Fruit fly (Drosophila melanogaster) whole organism, embryonic: Measurements from ENCODE around the gene Rich.

Experiments
- B-H2 ChIP-seq: fragments of 200-800 bp; sonication (Bioruptor generic); optimal IDR thresholded peaks from 2 replicates; lab custom pipeline; 2018; ENCODE audit warnings: missing biosample characterization, mild to moderate bottlenecking, missing genetic modification characterization
- BEAF-32 ChIP-seq: fragments of 200-800 bp; sonication (Bioruptor generic); optimal IDR thresholded peaks from 3 replicates; lab custom pipeline; 2017; ENCODE audit warnings: missing biosample characterization, missing genetic modification characterization, mild to moderate bottlenecking, moderate library complexity, missing genetic modification reagents
- CG10462 ChIP-seq: fragments of 200-800 bp; sonication (Bioruptor generic); optimal IDR thresholded peaks from 2 replicates; lab custom pipeline; 2016; ENCODE audit warnings: missing biosample characterization, missing genetic modification characterization
- CG10654 ChIP-seq: fragments of 200-800 bp; sonication (Bioruptor generic); optimal IDR thresholded peaks from 2 replicates; lab custom pipeline; 2016; ENCODE audit warnings: missing biosample characterization, missing genetic modification characterization
- CG11247 ChIP-seq: fragments of 200-800 bp; sonication (Bioruptor generic); IDR thresholded peaks from 2 replicates; pipeline ENCODE4 v1.3.6; 2022; ENCODE audit warnings: missing biosample characterization, missing genetic modification characterization
- CG13624 ChIP-seq: fragments of 200-800 bp; sonication (Bioruptor generic); optimal IDR thresholded peaks from 2 replicates; lab custom pipeline; 2016; ENCODE audit warnings: missing biosample characterization, missing genetic modification characterization
- CG16815 ChIP-seq: fragments of 200-800 bp; sonication (Bioruptor generic); optimal IDR thresholded peaks from 3 replicates; lab custom pipeline; 2017; ENCODE audit warnings: missing biosample characterization, mild to moderate bottlenecking, missing genetic modification characterization
- CG17912 ChIP-seq: fragments of 200-800 bp; sonication (Bioruptor generic); optimal IDR thresholded peaks from 2 replicates; lab custom pipeline; 2018; ENCODE audit warnings: missing biosample characterization, mild to moderate bottlenecking, missing genetic modification characterization
- CG1832 ChIP-seq: fragments of 200-800 bp; sonication (Bioruptor generic); optimal IDR thresholded peaks from 2 replicates; lab custom pipeline; 2017; ENCODE audit warnings: missing biosample characterization, mild to moderate bottlenecking, missing genetic modification characterization, inconsistent platforms
- CG18476 ChIP-seq: fragments of 200-800 bp; sonication (Bioruptor generic); optimal IDR thresholded peaks from 2 replicates; lab custom pipeline; 2016; ENCODE audit warnings: missing biosample characterization, mild to moderate bottlenecking, missing genetic modification characterization
- CG18599 ChIP-seq: fragments of 200-800 bp; sonication (Bioruptor generic); optimal IDR thresholded peaks from 3 replicates; lab custom pipeline; 2017; ENCODE audit warnings: missing biosample characterization, missing genetic modification characterization, mild to moderate bottlenecking, moderate library complexity, missing genetic modification reagents
- CG2120 ChIP-seq: fragments of 200-800 bp; sonication (Bioruptor generic); optimal IDR thresholded peaks from 3 replicates; lab custom pipeline; 2016; ENCODE audit warnings: missing biosample characterization, missing genetic modification characterization
- CG2129 ChIP-seq: fragments of 200-800 bp; sonication (Bioruptor generic); IDR thresholded peaks from 2 replicates; pipeline ENCODE4 v1.3.6; 2022; ENCODE audit warnings: missing biosample characterization, missing genetic modification characterization; ENCODE audit not compliant: partially characterized antibody
- CG2202 ChIP-seq: fragments of 200-800 bp; sonication (Bioruptor generic); optimal IDR thresholded peaks from 2 replicates; lab custom pipeline; 2018; ENCODE audit warnings: missing biosample characterization, mild to moderate bottlenecking, missing genetic modification characterization
- CG30403 ChIP-seq: fragments of 200-800 bp; sonication (Bioruptor generic); optimal IDR thresholded peaks from 3 replicates; lab custom pipeline; 2016; ENCODE audit warnings: missing biosample characterization, missing genetic modification characterization
- CG32532 ChIP-seq: fragments of 200-800 bp; sonication (Bioruptor generic); IDR thresholded peaks from 2 replicates; pipeline ENCODE4 v1.3.6; 2022; ENCODE audit warnings: missing biosample characterization, missing genetic modification characterization
- CG4424 ChIP-seq: fragments of 200-800 bp; sonication (Bioruptor generic); optimal IDR thresholded peaks from 3 replicates; lab custom pipeline; 2016; ENCODE audit warnings: missing biosample characterization, missing genetic modification characterization
- CG4617 ChIP-seq: fragments of 200-800 bp; sonication (Bioruptor generic); optimal IDR thresholded peaks from 3 replicates; lab custom pipeline; 2016; ENCODE audit warnings: missing biosample characterization, missing genetic modification characterization, borderline replicate concordance
- CG5245 ChIP-seq: fragments of 200-800 bp; sonication (Bioruptor generic); optimal IDR thresholded peaks from 3 replicates; lab custom pipeline; 2016; ENCODE audit warnings: missing biosample characterization, missing genetic modification characterization
- CG6254 ChIP-seq: fragments of 200-800 bp; sonication (Bioruptor generic); optimal IDR thresholded peaks from 3 replicates; lab custom pipeline; 2017; ENCODE audit warnings: mild to moderate bottlenecking, missing biosample characterization, missing genetic modification reagents, missing genetic modification characterization
- CG8290 ChIP-seq, 3 experiments: fragments of 200-800 bp; sonication (Bioruptor generic); optimal IDR thresholded peaks; 2 replicates each; lab custom pipeline; 2016 to 2019; ENCODE audit warnings: missing biosample characterization in 3 of 3, missing genetic modification characterization in 3 of 3, mild to moderate bottlenecking in 2 of 3, moderate library complexity in 1 of 3
- CG8924 ChIP-seq: fragments of 200-800 bp; optimal IDR thresholded peaks from 3 replicates; lab custom pipeline; 2019; ENCODE audit warnings: missing biosample characterization, mild to moderate bottlenecking, missing genetic modification characterization, moderate library complexity
- CG8944 ChIP-seq: fragments of 200-800 bp; sonication (Bioruptor generic); optimal IDR thresholded peaks from 3 replicates; lab custom pipeline; 2016; ENCODE audit warnings: missing biosample characterization, missing genetic modification characterization
- CHES-1-like ChIP-seq: fragments of 200-800 bp; sonication (Bioruptor generic); optimal IDR thresholded peaks from 2 replicates; lab custom pipeline; 2016; ENCODE audit warnings: missing biosample characterization, missing genetic modification characterization
- CoRest ChIP-seq: fragments of 200-800 bp; sonication (Bioruptor generic); optimal IDR thresholded peaks from 3 replicates; lab custom pipeline; 2018; ENCODE audit warnings: missing biosample characterization, mild to moderate bottlenecking, missing genetic modification characterization, moderate library complexity
- Gsc ChIP-seq: fragments of 200-800 bp; sonication (Bioruptor generic); IDR thresholded peaks from 2 replicates; pipeline ENCODE4 v1.3.6; 2022; ENCODE audit warnings: missing biosample characterization, missing genetic modification characterization
- H2.0 ChIP-seq: fragments of 200-800 bp; sonication (Bioruptor generic); IDR thresholded peaks from 2 replicates; pipeline ENCODE4 v1.3.6; 2022; ENCODE audit warnings: missing biosample characterization, missing genetic modification characterization
- Hr3 ChIP-seq: fragments of 200-800 bp; sonication (Bioruptor generic); optimal IDR thresholded peaks from 3 replicates; lab custom pipeline; 2016; ENCODE audit warnings: missing biosample characterization, missing genetic modification characterization
- Hr39 ChIP-seq: fragments of >200 bp; optimal IDR thresholded peaks from 2 replicates; lab custom pipeline; 2017
- Hsf ChIP-seq: fragments of 200-800 bp; sonication (Bioruptor generic); optimal IDR thresholded peaks from 3 replicates; lab custom pipeline; 2016; ENCODE audit warnings: missing biosample characterization, missing genetic modification characterization
- Lhr ChIP-seq: fragments of 200-800 bp; sonication (Bioruptor generic); optimal IDR thresholded peaks from 3 replicates; lab custom pipeline; 2017; ENCODE audit warnings: mild to moderate bottlenecking, missing biosample characterization, missing genetic modification reagents, missing genetic modification characterization
- MTF-1 ChIP-seq: fragments of 200-800 bp; sonication (Bioruptor generic); optimal IDR thresholded peaks from 2 replicates; lab custom pipeline; 2018; ENCODE audit warnings: missing biosample characterization, mild to moderate bottlenecking, missing genetic modification characterization, borderline replicate concordance
- Nf-YB ChIP-seq: fragments of 200-800 bp; sonication (Bioruptor generic); optimal IDR thresholded peaks from 3 replicates; lab custom pipeline; 2019; ENCODE audit warnings: missing biosample characterization, mild to moderate bottlenecking, missing genetic modification characterization, moderate library complexity
- Ptx1 ChIP-seq: fragments of 200-800 bp; sonication (Bioruptor generic); IDR thresholded peaks from 2 replicates; pipeline ENCODE4 v1.3.6; 2022; ENCODE audit warnings: missing biosample characterization, missing genetic modification characterization
- Ravus ChIP-seq: fragments of 200-800 bp; sonication (Bioruptor generic); IDR thresholded peaks from 2 replicates; pipeline ENCODE4 v1.3.6; 2022; ENCODE audit warnings: missing biosample characterization, missing genetic modification characterization
- az2 ChIP-seq: fragments of 200-800 bp; sonication (Bioruptor generic); optimal IDR thresholded peaks from 3 replicates; lab custom pipeline; 2016; ENCODE audit warnings: missing biosample characterization, missing genetic modification characterization
- bcd ChIP-seq: fragments of 200-800 bp; sonication (Bioruptor generic); optimal IDR thresholded peaks from 2 replicates; lab custom pipeline; 2017; ENCODE audit warnings: missing biosample characterization, mild to moderate bottlenecking, missing genetic modification characterization
- br ChIP-seq: fragments of >200 bp; optimal IDR thresholded peaks from 2 replicates; lab custom pipeline; 2017
- caup ChIP-seq: fragments of 200-800 bp; sonication (Bioruptor generic); optimal IDR thresholded peaks from 3 replicates; lab custom pipeline; 2017; ENCODE audit warnings: missing biosample characterization, mild to moderate bottlenecking, missing genetic modification characterization, moderate library complexity; ENCODE audit not compliant: severe bottlenecking
- dysf ChIP-seq: fragments of 200-800 bp; sonication (Bioruptor generic); IDR thresholded peaks from 3 replicates; pipeline ENCODE4 v1.3.6; 2022; ENCODE audit warnings: missing biosample characterization, missing genetic modification characterization
- esg ChIP-seq: fragments of 200-800 bp; sonication (Bioruptor generic); conservative IDR thresholded peaks from 2 replicates; pipeline ENCODE4 v1.3.6; 2022; ENCODE audit warnings: missing biosample characterization, missing genetic modification characterization
- gro ChIP-seq: fragments of 200-800 bp; sonication (Bioruptor generic); optimal IDR thresholded peaks from 2 replicates; lab custom pipeline; 2016; ENCODE audit warnings: missing biosample characterization, missing genetic modification characterization
- hb ChIP-seq: fragments of 200-800 bp; sonication (Bioruptor generic); IDR thresholded peaks from 3 replicates; pipeline ENCODE4 v1.3.6; 2022; ENCODE audit warnings: missing biosample characterization, missing genetic modification characterization; ENCODE audit not compliant: partially characterized antibody
- nerfin-1 ChIP-seq: fragments of 200-800 bp; sonication (Bioruptor generic); optimal IDR thresholded peaks from 3 replicates; lab custom pipeline; 2019; ENCODE audit warnings: missing biosample characterization, mild to moderate bottlenecking, missing genetic modification characterization, moderate library complexity
- sc ChIP-seq, 3 experiments: fragments of >200 bp in 2 of 3; fragments of 200-800 bp in 1 of 3; sonication (Bioruptor generic) in 1 of 3; optimal IDR thresholded peaks; 2 replicates in 2 of 3; 3 replicates in 1 of 3; lab custom pipeline; 2017; ENCODE audit warnings: mild to moderate bottlenecking in 1 of 3, missing biosample characterization in 1 of 3, missing genetic modification characterization in 1 of 3, missing genetic modification reagents in 1 of 3
- slou ChIP-seq: fragments of 200-800 bp; sonication (Bioruptor generic); optimal IDR thresholded peaks from 3 replicates; lab custom pipeline; 2016; ENCODE audit warnings: missing biosample characterization, missing genetic modification characterization
- sob ChIP-seq: fragments of 200-800 bp; sonication (Bioruptor generic); IDR thresholded peaks from 2 replicates; pipeline ENCODE4 v1.3.6; 2022; ENCODE audit warnings: missing biosample characterization, missing genetic modification characterization
- sr ChIP-seq: fragments of 200-800 bp; sonication (Bioruptor generic); IDR thresholded peaks from 3 replicates; pipeline ENCODE4 v1.3.6; 2022; ENCODE audit warnings: missing biosample characterization, missing genetic modification characterization
- ttk ChIP-seq: fragments of 200-800 bp; sonication (Bioruptor generic); IDR thresholded peaks from 2 replicates; pipeline ENCODE4 v2.1.2; 2022; ENCODE audit warnings: missing biosample characterization, missing genetic modification characterization

Gene Rich

DNA sequence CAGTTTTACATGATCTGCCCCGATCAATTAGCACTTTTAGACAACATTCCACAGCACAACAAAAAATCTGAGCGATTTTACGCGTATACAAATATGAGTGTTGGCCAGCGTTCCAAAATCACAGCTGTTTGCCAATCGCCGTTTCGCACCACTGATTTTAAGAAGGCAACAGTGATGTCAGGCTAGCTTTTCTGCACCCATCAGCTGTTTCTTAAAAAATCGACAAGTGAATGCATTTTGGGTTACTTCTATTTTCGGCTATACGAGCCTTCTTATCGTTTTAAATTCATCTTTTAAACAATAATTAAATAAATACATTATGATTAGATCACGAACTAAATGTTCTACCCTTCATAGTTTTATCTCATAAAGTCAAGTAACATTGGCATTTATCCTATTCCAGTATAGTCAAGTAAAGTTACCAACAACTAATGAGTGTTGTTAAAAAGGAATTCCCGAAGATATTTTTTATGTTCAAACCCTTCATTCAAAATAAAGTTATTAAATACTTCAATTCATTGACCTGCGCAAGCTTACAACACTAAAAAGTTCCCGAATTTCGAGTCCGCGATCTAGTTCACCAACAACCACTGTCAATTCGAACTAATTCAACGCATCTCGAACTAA, at the start of gene Rich, which contains the start of gene Ddx1 (continued):
- TF ChIP-seq CG1832 (GFP tag; lab: Kevin White, UChicago) (no peak), CG10654 (GFP tag; lab: Kevin White, UChicago) (peak; percentile 22), CG2129 (GFP tag; lab: Robert Waterston, UW) (no peak), CoRest (tag; lab: Kevin White, UChicago) (peak; percentile 73), sob (peak; percentile 78), ttk (GFP tag; lab: Robert Waterston, UW) (0 out of 2 replicates have a peak, but pooled peaks have one; percentile 14), CG13624 (GFP tag; lab: Kevin White, UChicago) (peak; percentile 41), B-H2 (GFP tag; lab: Kevin White, UChicago) (peak; percentile 1), Gsc (GFP tag; lab: Robert Waterston, UW) (no peak), CG16815 (GFP tag; lab: Kevin White, UChicago) (peak; percentile 28), CG32532 (GFP tag; lab: Robert Waterston, UW) (no peak; the same call in 1 of the 2 replicates), CG2202 (tag; lab: Kevin White, UChicago) (no peak), CG8944 (GFP tag; lab: Kevin White, UChicago) (peak; percentile 22), bcd (peak; percentile 62), BEAF-32 (GFP tag; lab: Kevin White, UChicago) (peak; percentile 37), dysf (GFP tag; lab: Robert Waterston, UW) (0 out of 3 replicates have a peak, but pooled peaks have one; percentile 35), slou (GFP tag; lab: Kevin White, UChicago) (peak; percentile 18), CG6254 (GFP tag; lab: Kevin White, UChicago) (peak; percentile 49), nerfin-1 (tag; lab: Kevin White, UChicago) (peak; percentile 95), Ptx1 (GFP tag; lab: Robert Waterston, UW) (peak; percentile 50), CHES-1-like (GFP tag; lab: Kevin White, UChicago) (peak; percentile 36), CG18599 (GFP tag; lab: Kevin White, UChicago) (peak; percentile 36), caup (GFP tag; lab: Kevin White, UChicago) (peak; percentile 50), Lhr (GFP tag; lab: Kevin White, UChicago) (peak; percentile 56), CG2120 (peak; percentile 72), CG18476 (peak; percentile 60), CG11247 (0 out of 2 replicates have a peak, but pooled peaks have one; percentile 40), Hr39 (lab: Kevin White, UChicago) (no peak), Hr3 (GFP tag; lab: Kevin White, UChicago) (peak; percentile 69), CG4617 (GFP tag; lab: Kevin White, UChicago) (peak; percentile 41), H2.0 (no peak), CG30403 (GFP tag; lab: Kevin White, UChicago) (peak; percentile 76), gro (GFP tag; lab: Kevin White, UChicago) (no peak), sc (optimal IDR thresholded peaks at IDR 0.05; lab: Kevin White, UChicago) (no peak), sc (GFP tag; optimal IDR thresholded peaks at IDR 0.05; lab: Kevin White, UChicago) (no peak), CG4424 (GFP tag; lab: Kevin White, UChicago) (peak; percentile 67), Hsf (GFP tag; lab: Kevin White, UChicago) (peak; percentile 57), az2 (GFP tag; lab: Kevin White, UChicago) (peak; percentile 44), sr (GFP tag; lab: Robert Waterston, UW) (no peak), CG8924 (tag; lab: Kevin White, UChicago) (peak; percentile 55), CG8290 (GFP tag; optimal IDR thresholded peaks at IDR 0.05; lab: Kevin White, UChicago) (peak; percentile 51), CG8290 (tag; optimal IDR thresholded peaks at IDR 0.05; lab: Kevin White, UChicago) (peak; percentile 58 to 70), br (no peak), esg (no peak), MTF-1 (GFP tag; lab: Kevin White, UChicago) (no peak), Ravus (GFP tag; lab: Robert Waterston, UW) (no peak), hb (GFP tag; lab: Robert Waterston, UW) (no peak), CG10462 (GFP tag; lab: Kevin White, UChicago) (peak; percentile 33), CG5245 (GFP tag; lab: Kevin White, UChicago) (no peak), CG17912 (GFP tag; lab: Kevin White, UChicago) (no peak), Nf-YB (GFP tag; lab: Kevin White, UChicago) (peak; percentile 35)
